Worm (Caenorhabditis elegans): ENCODE data around the gene clec-47.

The clec-47 gene

ce11 chrV:15190903-15191302, 15.3 kb downstream of the clec-47 start, which contains the start of gene Y75B12B.11 (continued):
- peak; percentile 83 for TF ChIP-seq nhr-48 (tag; optimal IDR thresholded peaks at IDR 0.05)
- peak; percentile 85 for TF ChIP-seq lin-29 (GFP tag; IDR thresholded peaks at IDR 0.05)
- peak; percentile 80 for TF ChIP-seq dmd-6 (GFP tag; IDR thresholded peaks at IDR 0.05)
- no peak for TF ChIP-seq attf-4 (tag; optimal IDR thresholded peaks at IDR 0.05)
- TF ChIP-seq nhr-77 (tag; optimal IDR thresholded peaks at IDR 0.05) = peak; percentile 58
- peak; percentile 98 for TF ChIP-seq aha-1 (tag)
- TF ChIP-seq mep-1 (tag; optimal IDR thresholded peaks at IDR 0.05) = peak; percentile 92
- TF ChIP-seq lin-38 (GFP tag; IDR thresholded peaks at IDR 0.05) = peak; percentile 96
- peak; percentile 93 for TF ChIP-seq dve-1 (tag; optimal IDR thresholded peaks at IDR 0.05; ENCODE audit: insufficient read depth)
- TF ChIP-seq jun-1 (tag; optimal IDR thresholded peaks at IDR 0.05) = peak; percentile 57
- TF ChIP-seq nhr-28 (tag; optimal IDR thresholded peaks at IDR 0.05) = peak; percentile 23
- TF ChIP-seq mxl-3 (GFP tag; optimal IDR thresholded peaks at IDR 0.05) = peak; percentile 81
- peak; percentile 78 for TF ChIP-seq hlh-30 (tag; optimal IDR thresholded peaks at IDR 0.05; ENCODE audit: insufficient read depth)
- peak; percentile 91 for TF ChIP-seq Y48G9A.11 (GFP tag; IDR thresholded peaks at IDR 0.05)
- TF ChIP-seq daf-8 (GFP tag; IDR thresholded peaks at IDR 0.05) = peak; percentile 91
- peak; percentile 39 to 66 for TF ChIP-seq hif-1 (tag; optimal IDR thresholded peaks at IDR 0.05)
- TF ChIP-seq F37D6.2 (tag; optimal IDR thresholded peaks at IDR 0.05) = peak; percentile 72
- peak; percentile 91 for TF ChIP-seq sdz-12 (GFP tag; optimal IDR thresholded peaks at IDR 0.05)
- peak; percentile 96 for TF ChIP-seq D1046.2 (GFP tag; IDR thresholded peaks at IDR 0.05)
- TF ChIP-seq unc-39 (tag; optimal IDR thresholded peaks at IDR 0.05) = no peak
- no peak for TF ChIP-seq R02D3.7 (tag; optimal IDR thresholded peaks at IDR 0.05)
- peak; percentile 55 for TF ChIP-seq nhr-11 (tag; optimal IDR thresholded peaks at IDR 0.05)
- TF ChIP-seq daf-19 (GFP tag; conservative IDR thresholded peaks at IDR 0.05) = peak; percentile 90
- no peak for TF ChIP-seq ceh-62 (tag; optimal IDR thresholded peaks at IDR 0.05)
- TF ChIP-seq rbr-2 (tag; optimal IDR thresholded peaks at IDR 0.05) = peak; percentile 80

- TF ChIP-seq mdt-29 (GFP tag; IDR thresholded peaks at IDR 0.05) (no peak), unc-62 (GFP tag; optimal IDR thresholded peaks at IDR 0.05 in 1 of 2) (peak in 1 of 2 experiments; percentile 93), unc-62 (tag; optimal IDR thresholded peaks at IDR 0.05) (no peak)
Measured at ce11 chrV:15191971-15192370, 16.4 kb downstream of the clec-47 start.

- TF ChIP-seq dve-1 (tag; optimal IDR thresholded peaks at IDR 0.05; ENCODE audit: insufficient read depth) (peak; percentile 78), nhr-237 (tag; optimal IDR thresholded peaks at IDR 0.05) (no peak), cey-2 (tag; optimal IDR thresholded peaks at IDR 0.05; ENCODE audit: borderline replicate concordance, insufficient read depth) (no peak), pha-4 (GFP tag; IDR thresholded peaks at IDR 0.05) (no peak), pha-4 (tag; optimal IDR thresholded peaks at IDR 0.05) (peak; percentile 32), nhr-6 (tag; optimal IDR thresholded peaks at IDR 0.05) (peak; percentile 81), lin-38 (GFP tag; IDR thresholded peaks at IDR 0.05) (peak; percentile 35; the same call in 1 of the 2 replicates), dmd-6 (GFP tag; IDR thresholded peaks at IDR 0.05) (peak; percentile 76), tra-1 (GFP tag; IDR thresholded peaks at IDR 0.05) (no peak), ceh-82 (tag; optimal IDR thresholded peaks at IDR 0.05) (no peak), pqm-1 (tag; optimal IDR thresholded peaks at IDR 0.05) (peak; percentile 84), nhr-25 (tag; optimal IDR thresholded peaks at IDR 0.05; ENCODE audit: borderline replicate concordance, insufficient read depth) (no peak), zip-11 (GFP tag; IDR thresholded peaks at IDR 0.05) (no peak), D1046.2 (GFP tag; IDR thresholded peaks at IDR 0.05) (no peak), nhr-10 (tag; optimal IDR thresholded peaks at IDR 0.05) (no peak), mes-2 (tag; optimal IDR thresholded peaks at IDR 0.05; ENCODE audit: poor library complexity, severe bottlenecking) (peak; percentile 35), hlh-30 (tag; optimal IDR thresholded peaks at IDR 0.05; ENCODE audit: insufficient read depth) (peak; percentile 44), nhr-28 (tag; optimal IDR thresholded peaks at IDR 0.05) (peak; percentile 82), dmd-9 (GFP tag; IDR thresholded peaks at IDR 0.05) (no peak), dpl-1 (GFP tag; optimal IDR thresholded peaks at IDR 0.05) (no peak), mxl-3 (GFP tag; optimal IDR thresholded peaks at IDR 0.05) (peak; percentile 24), mep-1 (tag; optimal IDR thresholded peaks at IDR 0.05) (peak; percentile 13), lin-15B (tag; optimal IDR thresholded peaks at IDR 0.05) (no peak), fkh-10 (GFP tag; optimal IDR thresholded peaks at IDR 0.05) (no peak), daf-16 (GFP tag; optimal IDR thresholded peaks at IDR 0.05) (no peak), daf-16 (tag; optimal IDR thresholded peaks at IDR 0.05) (peak; percentile 44), snpc-1.2 (GFP tag; IDR thresholded peaks at IDR 0.05) (no peak), ceh-44 (GFP tag; IDR thresholded peaks at IDR 0.05) (no peak), zip-2 (tag; optimal IDR thresholded peaks at IDR 0.05) (no peak)
Measured at ce11 chrV:15192377-15192776, 16.8 kb downstream of the clec-47 start, which contains the start of gene plc-2. TSS of gene plc-2 (plus strand) at chrV:15192572.

All from whole organism, L4 larva.